Fruit fly (Drosophila melanogaster) whole organism, wandering third instar larva: ENCODE measurements around the gene SLIRP2.

Experiments used
- CrebA ChIP-seq: fragments of 200-800 bp; sonication (Bioruptor generic); optimal IDR thresholded peaks from 2 replicates; lab custom pipeline; 2016; ENCODE audit warnings: missing biosample characterization, mild to moderate bottlenecking, missing genetic modification characterization, borderline replicate concordance
- Sp1 ChIP-seq: fragments of 200-800 bp; sonication (Bioruptor generic); optimal IDR thresholded peaks from 3 replicates; lab custom pipeline; 2019; ENCODE audit warnings: missing biosample characterization, mild to moderate bottlenecking, missing genetic modification characterization, moderate library complexity
- dmrt93B ChIP-seq: fragments of 200-800 bp; sonication (Bioruptor generic); optimal IDR thresholded peaks from 2 replicates; lab custom pipeline; 2018; ENCODE audit warnings: missing biosample characterization, mild to moderate bottlenecking, missing genetic modification characterization
- dsf ChIP-seq: sonication (Bioruptor generic); optimal IDR thresholded peaks from 2 replicates; lab custom pipeline; 2016; ENCODE audit warnings: missing biosample characterization, missing genetic modification characterization, borderline replicate concordance
- lola ChIP-seq: fragments of >200 bp; optimal IDR thresholded peaks from 2 replicates; lab custom pipeline; 2017; ENCODE audit warnings: missing biosample characterization, missing genetic modification characterization
- pan ChIP-seq: fragments of >200 bp; optimal IDR thresholded peaks from 2 replicates; lab custom pipeline; 2017
- psq ChIP-seq: fragments of 200-800 bp; sonication (Bioruptor generic); optimal IDR thresholded peaks from 3 replicates; lab custom pipeline; 2017; ENCODE audit warnings: missing biosample characterization, mild to moderate bottlenecking, missing genetic modification characterization, moderate library complexity

DNA sequence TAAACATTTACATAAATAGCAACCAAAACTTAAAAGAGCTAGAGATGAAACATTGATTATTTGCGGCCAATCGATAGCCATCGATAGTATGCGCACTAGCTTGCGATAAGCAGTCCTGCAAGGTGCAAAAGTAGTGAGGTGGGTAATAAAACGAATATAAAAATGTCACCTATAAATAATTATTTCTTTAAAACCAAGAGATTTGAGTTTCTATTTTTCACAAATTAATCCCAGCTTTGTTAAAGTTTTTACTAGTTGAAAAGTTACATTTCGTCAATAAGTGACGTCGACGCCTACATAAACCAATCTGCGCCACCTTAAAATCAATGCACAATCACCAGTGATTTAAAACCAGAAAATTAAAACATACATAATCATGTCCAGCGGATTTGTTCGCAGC, at the start of gene SLIRP2, which contains the start of gene Mkk4:
- no peak for TF ChIP-seq pan (lab: Kevin White, UChicago)
- TF ChIP-seq dsf, result peak; percentile 95
- TF ChIP-seq dmrt93B (GFP tag; lab: Kevin White, UChicago), result peak; percentile 98
- TF ChIP-seq Sp1 (GFP tag; lab: Kevin White, UChicago), result peak; percentile 98
- TF ChIP-seq lola, result no peak
- TF ChIP-seq CrebA (GFP tag; lab: Kevin White, UChicago), result no peak
- TF ChIP-seq psq, result peak; percentile 96
